Worm (Caenorhabditis elegans): ENCODE data around the gene arrd-19.

ce11 chrV:3318975-3319374, 3.7 kb upstream of the arrd-19 start, which contains the start of gene F35F10.13:
- TF ChIP-seq syd-9 (tag; optimal IDR thresholded peaks at IDR 0.05) (no peak), fkh-10 (GFP tag; optimal IDR thresholded peaks at IDR 0.05) (no peak)

All from whole organism, late embryonic.